Fruit fly (Drosophila melanogaster): ENCODE data around the gene CG11178.

CG11178 gene

dm6 chrX:13586888-13587287 is 18.6 kb upstream of the CG11178 start:
- no peak for TF ChIP-seq CG10348 (GFP tag; IDR thresholded peaks at IDR 0.05)
- no peak for TF ChIP-seq CG14655 (GFP tag; optimal IDR thresholded peaks at IDR 0.05)
- no peak for TF ChIP-seq CG8159 (tag; optimal IDR thresholded peaks at IDR 0.05)
- TF ChIP-seq fd96Ca (GFP tag; IDR thresholded peaks at IDR 0.05), result no peak
- TF ChIP-seq CG4496 (GFP tag; IDR thresholded peaks at IDR 0.05), result no peak
- TF ChIP-seq CG9948 (tag; optimal IDR thresholded peaks at IDR 0.05), result no peak
- TF ChIP-seq EcR (GFP tag; optimal IDR thresholded peaks at IDR 0.05), result no peak
- no peak for TF ChIP-seq CG34367 (tag; optimal IDR thresholded peaks at IDR 0.05)
- no peak for TF ChIP-seq Snoo (tag; optimal IDR thresholded peaks at IDR 0.05)
- TF ChIP-seq rn (GFP tag; IDR thresholded peaks at IDR 0.05), result no peak
- no peak for TF ChIP-seq Pif1B (GFP tag; optimal IDR thresholded peaks at IDR 0.05)
- no peak for TF ChIP-seq CG8301 (tag; optimal IDR thresholded peaks at IDR 0.05)
- no peak for TF ChIP-seq D1 (tag; optimal IDR thresholded peaks at IDR 0.05)
- TF ChIP-seq gl (tag; optimal IDR thresholded peaks at IDR 0.05), result no peak
- no peak for TF ChIP-seq Pif1A (GFP tag; optimal IDR thresholded peaks at IDR 0.05)
- TF ChIP-seq Ets98B (GFP tag; IDR thresholded peaks at IDR 0.05), result no peak
- no peak for TF ChIP-seq CG32121 (GFP tag; IDR thresholded peaks at IDR 0.05)
- no peak for TF ChIP-seq CG15710 (tag; optimal IDR thresholded peaks at IDR 0.05)
- no peak for TF ChIP-seq CG17806 (tag; optimal IDR thresholded peaks at IDR 0.05)

DNA sequence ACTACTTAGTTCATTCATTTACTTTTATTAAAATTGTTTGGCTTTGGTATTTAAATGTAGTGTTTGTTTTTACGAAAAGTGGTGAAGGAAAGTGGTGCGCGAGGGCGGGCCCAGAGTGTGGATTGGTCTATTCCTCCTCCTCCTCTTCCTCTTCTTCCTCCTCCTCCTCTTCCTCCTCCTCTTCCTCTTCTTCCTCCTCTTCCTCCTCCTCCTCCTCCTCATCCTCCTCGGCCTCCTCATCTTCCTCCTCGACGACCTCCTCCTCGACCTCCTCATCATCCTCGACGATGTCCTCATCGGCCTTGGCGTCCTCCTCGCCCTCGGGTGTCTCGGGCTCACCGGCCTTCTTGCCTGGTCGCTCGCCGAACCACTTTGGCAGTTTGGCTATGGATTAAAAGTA is 11.8 kb upstream of the CG11178 start:
- TF ChIP-seq CG13204 (GFP tag; optimal IDR thresholded peaks at IDR 0.05), result no peak

dm6 chrX:13597753-13598152 is 7.7 kb upstream of the CG11178 start:
- no peak for TF ChIP-seq gl (tag; optimal IDR thresholded peaks at IDR 0.05)

dm6 chrX:13602071-13602858 is 3.2 kb upstream of the CG11178 start, which contains the start of gene up:
TSS of gene up (minus strand) at chrX:13602578.
- TF ChIP-seq CG9948 (tag; optimal IDR thresholded peaks at IDR 0.05) (no peak), CG32121 (GFP tag; IDR thresholded peaks at IDR 0.05) (peak; percentile 23; the same call in 1 of the 2 replicates), CG17806 (tag; optimal IDR thresholded peaks at IDR 0.05) (no peak), CG8301 (tag; optimal IDR thresholded peaks at IDR 0.05) (no peak), Pif1A (GFP tag; optimal IDR thresholded peaks at IDR 0.05) (no peak)

DNA sequence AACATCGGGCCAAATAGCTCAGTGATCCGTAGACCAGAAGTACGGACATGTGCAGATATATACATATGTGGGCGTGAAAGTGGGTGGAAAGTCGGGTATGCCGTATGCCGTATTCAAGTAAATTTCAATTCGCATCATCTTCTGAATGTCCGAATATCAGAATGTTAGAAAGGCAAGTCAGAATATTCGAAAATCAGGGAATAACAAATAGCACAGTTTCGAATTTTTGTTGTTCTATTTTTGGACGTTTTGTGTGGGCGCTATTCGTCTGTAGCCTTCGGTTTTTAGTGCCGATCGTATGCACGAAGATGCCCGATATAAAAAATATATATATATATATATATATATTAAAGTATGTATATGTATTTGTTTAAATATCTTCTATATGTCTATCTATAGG is 982 bp upstream of the CG11178 start:
- TF ChIP-seq CG10348 (GFP tag; IDR thresholded peaks at IDR 0.05) (no peak), CG14655 (GFP tag; optimal IDR thresholded peaks at IDR 0.05) (no peak), CG34367 (tag; optimal IDR thresholded peaks at IDR 0.05) (no peak), rn (GFP tag; IDR thresholded peaks at IDR 0.05) (no peak)

DNA sequence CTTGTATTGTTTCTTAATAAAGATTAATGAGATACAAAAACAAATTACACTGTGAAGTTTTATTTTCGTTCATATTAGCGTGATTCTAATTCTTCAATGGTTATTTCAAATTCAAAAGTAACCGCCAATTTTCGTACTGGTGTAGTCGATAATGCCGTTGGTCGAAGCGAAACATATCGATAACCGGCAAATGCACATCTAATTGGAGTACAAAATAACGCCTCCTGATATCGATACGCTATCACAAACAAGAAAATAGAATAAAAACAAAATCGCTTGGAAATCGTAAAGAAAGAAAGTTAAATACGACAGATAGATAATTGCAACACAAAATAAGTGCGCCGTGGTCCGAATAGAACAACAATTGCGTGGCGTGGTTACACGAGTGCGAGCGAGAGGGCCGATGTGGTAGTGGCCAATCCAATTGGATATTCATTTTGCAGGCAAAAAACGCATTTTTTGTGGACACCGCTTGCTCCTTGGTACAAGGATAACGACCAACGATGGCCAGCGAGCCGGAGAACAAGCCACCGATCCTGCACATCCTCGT is 536 bp downstream of the CG11178 start:
- TF ChIP-seq CG10348 (GFP tag; IDR thresholded peaks at IDR 0.05), result no peak
- TF ChIP-seq fd96Ca (GFP tag; IDR thresholded peaks at IDR 0.05), result no peak
- no peak for TF ChIP-seq CG14655 (GFP tag; optimal IDR thresholded peaks at IDR 0.05)
- no peak for TF ChIP-seq Ets98B (GFP tag; IDR thresholded peaks at IDR 0.05)
- TF ChIP-seq CG12605 (GFP tag; IDR thresholded peaks at IDR 0.05), result no peak
- no peak for TF ChIP-seq CG17806 (tag; optimal IDR thresholded peaks at IDR 0.05)
- TF ChIP-seq CG8159 (tag; optimal IDR thresholded peaks at IDR 0.05), result no peak
- TF ChIP-seq CG8301 (tag; optimal IDR thresholded peaks at IDR 0.05), result no peak
- TF ChIP-seq CG9948 (tag; optimal IDR thresholded peaks at IDR 0.05), result no peak
- TF ChIP-seq CG4496 (GFP tag; IDR thresholded peaks at IDR 0.05), result no peak
- TF ChIP-seq gl (tag; optimal IDR thresholded peaks at IDR 0.05), result no peak
- no peak for TF ChIP-seq CG32121 (GFP tag; IDR thresholded peaks at IDR 0.05)
- TF ChIP-seq rn (GFP tag; IDR thresholded peaks at IDR 0.05), result no peak
- no peak for TF ChIP-seq D1 (tag; optimal IDR thresholded peaks at IDR 0.05)
- no peak for TF ChIP-seq CG13204 (GFP tag; optimal IDR thresholded peaks at IDR 0.05)
- TF ChIP-seq EcR (GFP tag; optimal IDR thresholded peaks at IDR 0.05), result no peak
- no peak for TF ChIP-seq Snoo (tag; optimal IDR thresholded peaks at IDR 0.05)

DNA sequence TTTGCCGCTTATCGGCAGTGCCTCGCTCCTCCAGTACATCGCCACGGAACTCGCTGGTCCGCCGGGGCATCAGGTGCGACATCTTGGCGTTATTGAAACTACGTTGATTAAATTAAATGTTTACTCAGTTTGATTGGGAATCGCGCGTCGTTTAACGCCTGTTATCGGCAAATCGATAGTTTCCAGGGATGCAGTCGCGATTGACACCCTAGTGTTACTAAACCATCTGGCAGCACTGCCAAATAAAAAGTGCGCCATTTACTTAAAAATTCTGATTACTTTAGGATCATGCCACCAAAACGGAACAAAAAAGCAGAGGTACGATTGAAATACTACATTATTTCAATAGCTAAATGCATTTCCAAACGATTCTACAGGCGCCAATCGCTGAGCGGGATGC is 6.4 kb downstream of the CG11178 start, which contains the start of the genes Ndc80 and BthD:
Gene Ndc80 (minus strand): TSS at position 179 of the 400 bp plus-strand sequence.
Gene BthD (plus strand): TSS at position 248 of the 400 bp plus-strand sequence.
- TF ChIP-seq rn (GFP tag; IDR thresholded peaks at IDR 0.05) (no peak), Pif1B (GFP tag; optimal IDR thresholded peaks at IDR 0.05) (no peak), CG8301 (tag; optimal IDR thresholded peaks at IDR 0.05) (no peak), CG8159 (tag; optimal IDR thresholded peaks at IDR 0.05) (no peak), CG9948 (tag; optimal IDR thresholded peaks at IDR 0.05) (no peak), Snoo (tag; optimal IDR thresholded peaks at IDR 0.05) (no peak), CG12605 (GFP tag; IDR thresholded peaks at IDR 0.05) (no peak), Ets98B (GFP tag; IDR thresholded peaks at IDR 0.05) (no peak), CG10348 (GFP tag; IDR thresholded peaks at IDR 0.05) (no peak), fd96Ca (GFP tag; IDR thresholded peaks at IDR 0.05) (no peak), CG17806 (tag; optimal IDR thresholded peaks at IDR 0.05) (no peak), D1 (tag; optimal IDR thresholded peaks at IDR 0.05) (no peak), CG4496 (GFP tag; IDR thresholded peaks at IDR 0.05) (no peak), EcR (GFP tag; optimal IDR thresholded peaks at IDR 0.05) (no peak)
